Fruit fly (Drosophila melanogaster): ENCODE measurements around the gene CG12523.

dm6 chr3L:10795911-10796310 lies 5.1 kb upstream of the CG12523 start:
- TF ChIP-seq insv (optimal IDR thresholded peaks at IDR 0.05), result no peak
- no peak for TF ChIP-seq h (optimal IDR thresholded peaks at IDR 0.05)
